Fruit fly (Drosophila melanogaster): ENCODE data around the gene Gr63a.

DNA sequence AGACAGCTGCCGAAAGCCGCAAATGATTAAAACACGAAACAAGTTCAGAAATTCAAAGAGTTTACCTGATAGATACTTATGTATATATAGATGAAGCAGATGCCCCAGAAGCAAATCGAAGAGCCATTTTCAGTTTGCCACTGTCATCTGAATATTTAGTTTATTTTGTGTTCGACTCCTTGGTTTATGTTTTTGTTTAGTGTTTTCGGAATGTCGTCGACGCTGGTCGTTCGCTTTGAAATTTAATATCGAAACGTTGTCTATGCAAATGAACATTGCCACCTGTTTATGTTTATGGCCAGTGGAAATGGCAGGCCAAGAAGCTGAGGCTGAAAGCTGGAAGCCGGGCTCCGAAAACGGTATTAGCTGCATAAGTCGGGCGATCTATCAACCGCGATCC lies 45.4 kb downstream of the Gr63a start:
- no peak for TF ChIP-seq CG34367 (tag; optimal IDR thresholded peaks at IDR 0.05)
- no peak for TF ChIP-seq Pif1B (GFP tag; optimal IDR thresholded peaks at IDR 0.05)

Measured in whole organism, pupa.